Fruit fly (Drosophila melanogaster): ENCODE data around the gene RpS13.

Gene RpS13

DNA sequence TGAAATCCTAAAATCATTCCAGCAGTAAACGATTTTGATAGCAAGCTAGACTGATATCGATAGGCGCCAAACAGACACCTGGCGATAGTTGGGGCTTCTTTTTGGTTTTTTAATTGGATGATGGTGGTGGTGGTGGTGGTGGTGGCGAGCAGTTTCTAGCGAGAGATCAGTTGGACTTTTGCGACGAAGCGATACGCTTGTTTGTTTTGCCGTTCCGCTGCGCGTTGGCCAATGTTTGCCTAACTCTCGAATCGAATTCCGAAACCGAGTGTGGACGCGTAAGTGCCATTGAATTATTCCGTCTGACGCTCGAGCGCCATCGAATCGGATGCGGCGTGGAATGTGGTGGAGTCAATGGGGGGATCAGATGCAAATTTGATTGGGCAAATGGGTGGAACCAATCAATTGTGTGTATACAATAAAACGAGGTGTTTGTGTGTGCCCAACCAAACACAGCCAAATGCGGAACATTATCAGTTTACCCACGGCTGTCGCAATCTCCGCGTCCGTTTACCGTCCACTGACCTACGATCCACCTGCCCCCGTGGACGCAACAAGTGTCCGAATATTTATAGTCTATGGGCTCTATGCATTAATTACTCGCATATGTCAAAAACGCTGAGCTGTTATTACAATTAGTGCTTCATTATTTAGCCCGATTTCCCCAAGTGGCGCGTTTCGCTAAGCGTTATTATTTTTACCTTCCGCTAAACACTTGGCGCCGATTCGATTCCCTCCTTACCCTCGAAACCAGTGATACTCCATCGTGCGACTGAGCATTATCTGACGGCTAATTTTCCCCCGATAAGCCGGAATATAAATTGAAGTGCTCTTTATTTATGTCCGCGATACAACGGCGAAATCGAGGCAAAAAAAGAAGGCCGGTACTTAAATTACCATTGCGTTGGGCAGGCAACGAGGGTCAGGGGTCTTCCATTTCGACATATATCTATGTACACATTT lies 6.2 kb upstream of the RpS13 start, which contains the start of gene CG17292:
Gene CG17292, plus strand, starts transcription at position 91 of the 963 bp plus-strand sequence.
- TF ChIP-seq CG7045 (GFP tag; optimal IDR thresholded peaks at IDR 0.05): no peak
- peak; percentile 88 for TF ChIP-seq bab1 (GFP tag; optimal IDR thresholded peaks at IDR 0.05)
- TF ChIP-seq Clk (GFP tag; optimal IDR thresholded peaks at IDR 0.05): peak; percentile 42
- TF ChIP-seq Hr96 (GFP tag; optimal IDR thresholded peaks at IDR 0.05): no peak
- TF ChIP-seq tj (GFP tag; optimal IDR thresholded peaks at IDR 0.05): peak; percentile 72
- peak; percentile 62 for TF ChIP-seq CG33017 (tag; optimal IDR thresholded peaks at IDR 0.05)
- TF ChIP-seq kay (GFP tag; ENCODE audit: borderline replicate concordance): no peak
- TF ChIP-seq Crg-1 (GFP tag; optimal IDR thresholded peaks at IDR 0.05): peak; percentile 37
- TF ChIP-seq toe (GFP tag; optimal IDR thresholded peaks at IDR 0.05): peak; percentile 62
- TF ChIP-seq cnc (optimal IDR thresholded peaks at IDR 0.05): no peak
- peak; percentile 70 for TF ChIP-seq CG11617 (GFP tag; optimal IDR thresholded peaks at IDR 0.05)
- peak; percentile 49 for TF ChIP-seq CG1620 (GFP tag; optimal IDR thresholded peaks at IDR 0.05)
- peak; percentile 90 for TF ChIP-seq cic (GFP tag; optimal IDR thresholded peaks at IDR 0.05)
- peak; percentile 52 for TF ChIP-seq pad (GFP tag; optimal IDR thresholded peaks at IDR 0.05)
- peak; percentile 17 for TF ChIP-seq CG14711 (tag; optimal IDR thresholded peaks at IDR 0.05)
- TF ChIP-seq CG5204 (GFP tag; optimal IDR thresholded peaks at IDR 0.05): no peak
- TF ChIP-seq CG7101 (tag; optimal IDR thresholded peaks at IDR 0.05): peak; percentile 65
- peak; percentile 79 for TF ChIP-seq CG12768 (GFP tag; optimal IDR thresholded peaks at IDR 0.05)
- TF ChIP-seq ovo (GFP tag; optimal IDR thresholded peaks at IDR 0.05): peak; percentile 58
- TF ChIP-seq Mnt (GFP tag; optimal IDR thresholded peaks at IDR 0.05): peak; percentile 81

DNA sequence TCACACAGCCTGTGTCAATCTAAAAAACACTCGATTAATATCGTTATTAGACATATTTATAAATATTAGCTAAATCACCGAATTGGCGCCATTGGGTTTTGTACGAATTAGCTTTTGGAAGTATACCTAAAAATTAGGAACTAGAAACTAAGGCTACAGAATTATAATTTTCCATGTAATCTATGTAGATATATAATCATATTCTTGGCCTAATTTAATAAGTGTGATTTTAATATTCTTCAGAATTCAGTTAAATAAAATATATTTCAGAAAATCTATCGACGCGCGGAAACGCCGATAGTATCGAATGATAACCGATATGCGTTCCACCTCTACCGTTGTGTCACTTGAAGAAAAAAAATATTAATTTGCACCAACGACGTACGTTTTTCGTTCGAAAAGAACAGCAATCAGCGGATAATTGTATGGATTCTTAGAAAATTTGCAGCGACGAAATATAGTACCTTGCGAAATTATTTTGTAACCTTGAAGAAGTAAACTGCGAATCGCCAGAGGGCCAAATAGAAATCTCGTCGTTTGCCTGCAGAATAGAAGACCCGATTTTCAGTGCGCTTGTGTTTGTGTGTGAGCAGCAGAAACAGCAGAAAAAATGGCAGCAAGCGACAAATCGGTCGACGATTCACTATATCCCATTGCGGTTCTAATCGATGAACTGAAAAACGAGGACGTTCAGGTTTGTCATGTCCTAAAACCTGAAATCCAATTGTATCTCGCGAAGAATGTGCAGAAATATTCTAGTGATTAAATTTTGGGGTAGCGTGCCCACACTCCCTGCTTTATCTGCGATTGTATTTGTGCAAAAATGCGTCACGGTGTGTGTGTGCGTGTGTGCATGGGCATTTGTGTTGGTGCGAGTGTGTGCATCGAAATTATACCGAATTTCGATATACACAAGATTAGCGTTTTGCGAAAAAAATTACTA lies 1.5 kb upstream of the RpS13 start, which contains the start of gene Pp2A-29B:
Gene Pp2A-29B, plus strand, starts transcription at position 338 of the 943 bp plus-strand sequence.
- TF ChIP-seq kay (GFP tag; ENCODE audit: borderline replicate concordance) (peak; percentile 66), toe (GFP tag; optimal IDR thresholded peaks at IDR 0.05) (peak; percentile 86), CG14711 (tag; optimal IDR thresholded peaks at IDR 0.05) (peak; percentile 10), Clk (GFP tag; optimal IDR thresholded peaks at IDR 0.05) (no peak), CG12768 (GFP tag; optimal IDR thresholded peaks at IDR 0.05) (no peak), Crg-1 (GFP tag; optimal IDR thresholded peaks at IDR 0.05) (peak; percentile 72), CG33017 (tag; optimal IDR thresholded peaks at IDR 0.05) (peak; percentile 25), CG7101 (tag; optimal IDR thresholded peaks at IDR 0.05) (peak; percentile 45), CG11617 (GFP tag; optimal IDR thresholded peaks at IDR 0.05) (peak; percentile 37), pad (GFP tag; optimal IDR thresholded peaks at IDR 0.05) (peak; percentile 27), CG5204 (GFP tag; optimal IDR thresholded peaks at IDR 0.05) (no peak), ovo (GFP tag; optimal IDR thresholded peaks at IDR 0.05) (peak; percentile 58), tj (GFP tag; optimal IDR thresholded peaks at IDR 0.05) (peak; percentile 34), cic (GFP tag; optimal IDR thresholded peaks at IDR 0.05) (peak; percentile 70), bab1 (GFP tag; optimal IDR thresholded peaks at IDR 0.05) (no peak), Mnt (GFP tag; optimal IDR thresholded peaks at IDR 0.05) (peak; percentile 45), cnc (optimal IDR thresholded peaks at IDR 0.05) (no peak), Hr96 (GFP tag; optimal IDR thresholded peaks at IDR 0.05) (peak; percentile 45), CG1620 (GFP tag; optimal IDR thresholded peaks at IDR 0.05) (peak; percentile 60), CG7045 (GFP tag; optimal IDR thresholded peaks at IDR 0.05) (no peak)

DNA sequence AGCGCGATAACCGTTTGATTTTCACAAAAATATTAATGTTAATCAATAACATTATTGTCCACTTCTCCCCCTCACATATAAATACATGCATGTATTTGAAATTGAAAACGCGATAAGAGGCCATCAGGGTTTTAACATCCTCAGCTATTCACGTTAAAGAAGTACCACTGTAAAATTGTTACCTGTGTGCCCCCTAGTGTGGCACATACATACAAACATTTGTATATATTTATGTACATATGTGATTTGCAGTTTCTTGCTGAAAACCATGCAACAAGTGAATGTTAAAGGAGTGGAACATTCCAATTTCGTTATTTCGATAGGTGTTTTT lies 1.5 kb downstream of the RpS13 start:
- TF ChIP-seq pad (GFP tag; optimal IDR thresholded peaks at IDR 0.05) (peak; percentile 6), toe (GFP tag; optimal IDR thresholded peaks at IDR 0.05) (no peak), CG11617 (GFP tag; optimal IDR thresholded peaks at IDR 0.05) (peak; percentile 48)

- TF ChIP-seq CG14711 (tag; optimal IDR thresholded peaks at IDR 0.05) (peak; percentile 60), CG5204 (GFP tag; optimal IDR thresholded peaks at IDR 0.05) (peak; percentile 65), cic (GFP tag; optimal IDR thresholded peaks at IDR 0.05) (peak; percentile 76), pad (GFP tag; optimal IDR thresholded peaks at IDR 0.05) (peak; percentile 54), CG7101 (tag; optimal IDR thresholded peaks at IDR 0.05) (peak; percentile 79), ovo (GFP tag; optimal IDR thresholded peaks at IDR 0.05) (peak; percentile 24), CG12768 (GFP tag; optimal IDR thresholded peaks at IDR 0.05) (peak; percentile 73), CG33017 (tag; optimal IDR thresholded peaks at IDR 0.05) (peak; percentile 39), bab1 (GFP tag; optimal IDR thresholded peaks at IDR 0.05) (peak; percentile 66), Hr96 (GFP tag; optimal IDR thresholded peaks at IDR 0.05) (peak; percentile 85), CG1620 (GFP tag; optimal IDR thresholded peaks at IDR 0.05) (peak; percentile 64), Mnt (GFP tag; optimal IDR thresholded peaks at IDR 0.05) (peak; percentile 82), CG11617 (GFP tag; optimal IDR thresholded peaks at IDR 0.05) (peak; percentile 81), tj (GFP tag; optimal IDR thresholded peaks at IDR 0.05) (no peak), kay (GFP tag; ENCODE audit: borderline replicate concordance) (peak; percentile 72), toe (GFP tag; optimal IDR thresholded peaks at IDR 0.05) (peak; percentile 69), CG7045 (GFP tag; optimal IDR thresholded peaks at IDR 0.05) (peak; percentile 69), cnc (optimal IDR thresholded peaks at IDR 0.05) (no peak), Clk (GFP tag; optimal IDR thresholded peaks at IDR 0.05) (peak; percentile 54), Crg-1 (GFP tag; optimal IDR thresholded peaks at IDR 0.05) (peak; percentile 62)
Observed at dm6 chr2L:8362273-8362954, 2.0 kb downstream of the RpS13 start, which contains the start of gene CG7627. Gene CG7627, minus strand, starts transcription at chr2L:8362469.

Measured in whole organism, adult.